Fruit fly (Drosophila melanogaster) whole organism, embryonic: Measurements from ENCODE around the gene Muc18B.

Experiments
- CG11085 ChIP-seq: fragments of 200-800 bp; sonication (Bioruptor generic); IDR thresholded peaks from 2 replicates; pipeline ENCODE4 v1.3.6; 2022; ENCODE audit warnings: missing biosample characterization, missing genetic modification characterization
- CG13287 ChIP-seq: fragments of 200-800 bp; sonication (Bioruptor generic); IDR thresholded peaks from 2 replicates; pipeline ENCODE4 v1.3.6; 2022; ENCODE audit warnings: missing biosample characterization, missing genetic modification characterization; ENCODE audit not compliant: partially characterized antibody
- CG13894 ChIP-seq: fragments of 200-800 bp; sonication (Bioruptor generic); optimal IDR thresholded peaks from 3 replicates; lab custom pipeline; 2018; ENCODE audit warnings: missing biosample characterization, mild to moderate bottlenecking, missing genetic modification characterization, moderate library complexity
- CG15269 ChIP-seq: fragments of 200-800 bp; sonication (Bioruptor generic); optimal IDR thresholded peaks from 2 replicates; lab custom pipeline; 2018; ENCODE audit warnings: missing biosample characterization, mild to moderate bottlenecking, missing genetic modification characterization, moderate library complexity
- CG18599 ChIP-seq: fragments of 200-800 bp; sonication (Bioruptor generic); optimal IDR thresholded peaks from 3 replicates; lab custom pipeline; 2017; ENCODE audit warnings: missing biosample characterization, missing genetic modification characterization, mild to moderate bottlenecking, moderate library complexity, missing genetic modification reagents
- CG31388 ChIP-seq: fragments of 200-800 bp; sonication (Bioruptor generic); optimal IDR thresholded peaks from 2 replicates; lab custom pipeline; 2016; ENCODE audit warnings: missing biosample characterization, missing genetic modification characterization
- CG32532 ChIP-seq: fragments of 200-800 bp; sonication (Bioruptor generic); IDR thresholded peaks from 2 replicates; pipeline ENCODE4 v1.3.6; 2022; ENCODE audit warnings: missing biosample characterization, missing genetic modification characterization
- CG7745 ChIP-seq: fragments of 200-800 bp; sonication (Bioruptor generic); optimal IDR thresholded peaks from 2 replicates; lab custom pipeline; 2018; ENCODE audit warnings: missing biosample characterization, mild to moderate bottlenecking, missing genetic modification characterization, moderate library complexity
- CG7928 ChIP-seq: fragments of 200-800 bp; sonication (Bioruptor generic); optimal IDR thresholded peaks from 2 replicates; lab custom pipeline; 2017; ENCODE audit warnings: missing biosample characterization, mild to moderate bottlenecking, missing genetic modification characterization
- CG7987 ChIP-seq: fragments of 200-800 bp; sonication (Bioruptor generic); optimal IDR thresholded peaks from 2 replicates; lab custom pipeline; 2018; ENCODE audit warnings: missing biosample characterization, mild to moderate bottlenecking, missing genetic modification characterization, moderate library complexity
- CG8359 ChIP-seq: fragments of 200-800 bp; sonication (Bioruptor generic); optimal IDR thresholded peaks from 2 replicates; lab custom pipeline; 2017; ENCODE audit warnings: missing biosample characterization, mild to moderate bottlenecking, missing genetic modification characterization, borderline replicate concordance
- Deaf1 ChIP-seq: fragments of 200-800 bp; optimal IDR thresholded peaks from 3 replicates; lab custom pipeline; 2019; ENCODE audit warnings: missing biosample characterization, mild to moderate bottlenecking, missing genetic modification characterization, moderate library complexity
- Dll ChIP-seq: fragments of 200-800 bp; sonication (Bioruptor generic); IDR thresholded peaks from 4 replicates; pipeline ENCODE4 v1.3.6; 2022; ENCODE audit warnings: missing biosample characterization, missing genetic modification characterization; ENCODE audit not compliant: partially characterized antibody
- Dp ChIP-seq: fragments of 200-800 bp; sonication (Bioruptor generic); optimal IDR thresholded peaks from 2 replicates; lab custom pipeline; 2018; ENCODE audit warnings: missing biosample characterization, mild to moderate bottlenecking, missing genetic modification characterization, moderate library complexity
- Fer1 ChIP-seq: fragments of 200-800 bp; sonication (Bioruptor generic); optimal IDR thresholded peaks from 2 replicates; lab custom pipeline; 2017; ENCODE audit warnings: missing biosample characterization, mild to moderate bottlenecking, missing genetic modification characterization
- H15 ChIP-seq: fragments of 200-800 bp; sonication (Bioruptor generic); IDR thresholded peaks from 3 replicates; pipeline ENCODE4 v1.3.6; 2022; ENCODE audit warnings: missing biosample characterization, missing genetic modification characterization
- Kr ChIP-seq: fragments of 200-800 bp; sonication (Bioruptor generic); optimal IDR thresholded peaks from 2 replicates; lab custom pipeline; 2017; ENCODE audit warnings: missing biosample characterization, mild to moderate bottlenecking, missing genetic modification characterization
- PHDP ChIP-seq: fragments of 200-800 bp; sonication (Bioruptor generic); optimal IDR thresholded peaks from 3 replicates; lab custom pipeline; 2018; ENCODE audit warnings: missing biosample characterization, mild to moderate bottlenecking, missing genetic modification characterization, moderate library complexity
- Sox102F ChIP-seq: fragments of 200-800 bp; sonication (Bioruptor generic); optimal IDR thresholded peaks from 2 replicates; lab custom pipeline; 2018; ENCODE audit warnings: missing biosample characterization, mild to moderate bottlenecking, missing genetic modification characterization, moderate library complexity
- Tbp ChIP-seq: fragments of >200 bp; optimal IDR thresholded peaks from 2 replicates; lab custom pipeline; 2018; ENCODE audit warnings: missing biosample characterization, missing genetic modification characterization
- Trl ChIP-seq, 3 experiments: fragments of >200 bp in 2 of 3; fragments of 200-800 bp in 1 of 3; sonication (Bioruptor generic) in 1 of 3; optimal IDR thresholded peaks; 2 replicates in 1 of 3; 3 replicates in 2 of 3; lab custom pipeline; 2016 to 2017; ENCODE audit warnings: missing biosample characterization in 1 of 3, missing genetic modification characterization in 1 of 3
- Xrp1 ChIP-seq: fragments of 200-800 bp; sonication (Bioruptor generic); IDR thresholded peaks from 2 replicates; pipeline ENCODE4 v1.3.6; 2022; ENCODE audit warnings: missing biosample characterization, missing genetic modification characterization
- bcd ChIP-seq: fragments of 200-800 bp; sonication (Bioruptor generic); optimal IDR thresholded peaks from 2 replicates; lab custom pipeline; 2017; ENCODE audit warnings: missing biosample characterization, mild to moderate bottlenecking, missing genetic modification characterization
- bowl ChIP-seq: fragments of 200-800 bp; sonication (Bioruptor generic); IDR thresholded peaks from 2 replicates; pipeline ENCODE4 v1.3.6; 2022; ENCODE audit warnings: missing biosample characterization, missing genetic modification characterization
- chinmo ChIP-seq: fragments of 200-800 bp; sonication (Bioruptor generic); IDR thresholded peaks from 4 replicates; pipeline ENCODE4 v1.3.6; 2022; ENCODE audit warnings: missing biosample characterization, missing genetic modification characterization; ENCODE audit not compliant: partially characterized antibody
- dpn ChIP-seq, 2 experiments: fragments of 200-800 bp; sonication (Bioruptor generic); optimal IDR thresholded peaks; 3 replicates each; lab custom pipeline; 2016; ENCODE audit warnings: missing biosample characterization in 2 of 2, missing genetic modification characterization in 2 of 2
- ftz-f1 ChIP-seq: fragments of 200-800 bp; sonication (Bioruptor generic); optimal IDR thresholded peaks from 2 replicates; lab custom pipeline; 2016; ENCODE audit warnings: missing biosample characterization, missing genetic modification characterization
- gem ChIP-seq: fragments of 200-800 bp; sonication (Bioruptor generic); optimal IDR thresholded peaks from 2 replicates; lab custom pipeline; 2019; ENCODE audit warnings: missing biosample characterization, mild to moderate bottlenecking, missing genetic modification characterization, moderate library complexity
- grn ChIP-seq: fragments of 200-800 bp; sonication (Bioruptor generic); optimal IDR thresholded peaks from 3 replicates; lab custom pipeline; 2017; ENCODE audit warnings: missing biosample characterization, missing genetic modification characterization
- jing ChIP-seq: fragments of 200-800 bp; sonication (Bioruptor generic); optimal IDR thresholded peaks from 2 replicates; lab custom pipeline; 2018; ENCODE audit warnings: missing biosample characterization, mild to moderate bottlenecking, missing genetic modification characterization
- luna ChIP-seq: fragments of 200-800 bp; sonication (Bioruptor generic); optimal IDR thresholded peaks from 2 replicates; lab custom pipeline; 2016; ENCODE audit warnings: missing biosample characterization, missing genetic modification characterization
- nom ChIP-seq: fragments of 200-800 bp; sonication (Bioruptor generic); optimal IDR thresholded peaks from 2 replicates; lab custom pipeline; 2017; ENCODE audit warnings: missing biosample characterization, missing genetic modification characterization, mild to moderate bottlenecking, moderate library complexity, missing genetic modification reagents
- sens ChIP-seq: fragments of 200-800 bp; sonication (Bioruptor generic); peaks from one replicate; lab custom pipeline; 2016; ENCODE audit warnings: missing biosample characterization, missing genetic modification characterization
- sens-2 ChIP-seq: fragments of 200-800 bp; sonication (Bioruptor generic); IDR thresholded peaks from 2 replicates; pipeline ENCODE4 v1.3.6; 2022; ENCODE audit warnings: missing biosample characterization, missing genetic modification characterization
- slbo ChIP-seq: fragments of 200-800 bp; sonication (Bioruptor generic); IDR thresholded peaks from 2 replicates; pipeline ENCODE4 v1.3.6; 2022; ENCODE audit warnings: missing biosample characterization, missing genetic modification characterization
- trem ChIP-seq: fragments of 200-800 bp; optimal IDR thresholded peaks from 3 replicates; lab custom pipeline; 2019; ENCODE audit warnings: missing biosample characterization, mild to moderate bottlenecking, missing genetic modification characterization, moderate library complexity
- ttk ChIP-seq: fragments of 200-800 bp; sonication (Bioruptor generic); IDR thresholded peaks from 2 replicates; pipeline ENCODE4 v2.1.2; 2022; ENCODE audit warnings: missing biosample characterization, missing genetic modification characterization

Gene Muc18B

DNA sequence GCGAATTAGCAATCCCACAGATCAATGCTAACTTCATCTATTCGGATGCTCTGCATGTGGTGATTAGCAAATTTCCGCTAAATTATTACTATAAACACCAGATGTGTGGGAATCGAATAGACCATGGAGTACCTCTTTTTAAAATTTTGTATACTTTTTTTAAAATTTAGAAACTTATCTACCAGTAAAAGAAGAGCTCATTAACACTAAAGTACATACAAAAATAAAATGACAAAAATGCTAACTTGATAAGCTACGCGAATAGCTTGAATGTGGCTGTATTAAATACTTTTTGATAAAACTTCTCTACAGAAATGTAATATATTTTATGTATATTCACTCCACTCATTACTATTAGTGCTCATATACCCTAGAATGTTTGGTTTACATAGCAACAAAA is 41.2 kb upstream of the Muc18B start (continued):
- TF ChIP-seq Sox102F (GFP tag; lab: Kevin White, UChicago) (peak; percentile 11), CG18599 (GFP tag; lab: Kevin White, UChicago) (no peak), gem (tag; lab: Kevin White, UChicago) (peak; percentile 54), PHDP (tag; lab: Kevin White, UChicago) (peak; percentile 34), CG15269 (tag; lab: Kevin White, UChicago) (peak; percentile 22), Kr (GFP tag; lab: Kevin White, UChicago) (no peak), Tbp (no peak), jing (GFP tag; lab: Kevin White, UChicago) (no peak), slbo (GFP tag; lab: Robert Waterston, UW) (0 out of 2 replicates have a peak, but pooled peaks have one; percentile 19), CG32532 (peak; percentile 7; the same call in 1 of the 2 replicates), Dp (no peak), sens (GFP tag; lab: Kevin White, UChicago) (no peak), sens-2 (GFP tag; lab: Robert Waterston, UW) (no peak), bcd (GFP tag; lab: Kevin White, UChicago) (no peak), luna (no peak), CG31388 (GFP tag; lab: Kevin White, UChicago) (no peak), bowl (GFP tag; lab: Robert Waterston, UW) (no peak), trem (no peak), grn (no peak), ttk (GFP tag; lab: Robert Waterston, UW) (no peak), CG7928 (no peak), Xrp1 (GFP tag; lab: Robert Waterston, UW) (no peak), dpn (GFP tag; optimal IDR thresholded peaks at IDR 0.05; lab: Kevin White, UChicago) (peak in 1 of 2 experiments; percentile 8), CG11085 (GFP tag; lab: Robert Waterston, UW) (no peak)

dm6 chrX:19174850-19175571 is 40.3 kb upstream of the Muc18B start, which contains the start of gene CG33939:
TSS of gene CG33939 (minus strand) at chrX:19174900.
- 0 out of 4 replicates have a peak, but pooled peaks have one; percentile 14 for TF ChIP-seq Dll
- 0 out of 4 replicates have a peak, but pooled peaks have one; percentile 73 for TF ChIP-seq chinmo (GFP tag; lab: Robert Waterston, UW)
- TF ChIP-seq Fer1 (GFP tag; lab: Kevin White, UChicago) = no peak
- TF ChIP-seq CG13894 (tag; lab: Kevin White, UChicago) = peak; percentile 92
- TF ChIP-seq CG13287 (GFP tag; lab: Robert Waterston, UW) = peak; percentile 8; the same call in 1 of the 2 replicates
- peak; percentile 99 for TF ChIP-seq CG8359
- TF ChIP-seq CG7745 = no peak
- TF ChIP-seq Deaf1 (tag; lab: Kevin White, UChicago) = peak; percentile 77
- no peak for TF ChIP-seq H15
- TF ChIP-seq CG32532 = peak; percentile 24; the same call in 1 of the 2 replicates
- peak; percentile 65 for TF ChIP-seq Tbp
- TF ChIP-seq Trl (optimal IDR thresholded peaks at IDR 0.05; lab: Kevin White, UChicago) = peak in 1 of 2 experiments; percentile 1
- TF ChIP-seq Trl (GFP tag; optimal IDR thresholded peaks at IDR 0.05; lab: Kevin White, UChicago) = no peak
- TF ChIP-seq ftz-f1 = peak; percentile 9
- peak; percentile 22 for TF ChIP-seq nom (GFP tag; lab: Kevin White, UChicago)
- no peak for TF ChIP-seq CG7987 (GFP tag; lab: Kevin White, UChicago)
